Fruit fly (Drosophila melanogaster) whole organism, embryonic: ENCODE results near the gene CG14340.

ENCODE experiments used
- Asciz ChIP-seq: fragments of 200-800 bp; sonication (Bioruptor generic); optimal IDR thresholded peaks from 2 replicates; lab custom pipeline; 2017; ENCODE audit warnings: missing biosample characterization, mild to moderate bottlenecking, missing genetic modification characterization, missing genetic modification reagents
- CG10274 ChIP-seq: fragments of 200-800 bp; sonication (Bioruptor generic); optimal IDR thresholded peaks from 3 replicates; lab custom pipeline; 2017; ENCODE audit warnings: missing biosample characterization, mild to moderate bottlenecking, missing genetic modification characterization
- CG10321 ChIP-seq: fragments of 200-800 bp; sonication (Bioruptor generic); IDR thresholded peaks from 2 replicates; pipeline ENCODE4 v1.3.6; 2022; ENCODE audit warnings: missing biosample characterization, missing genetic modification characterization
- CG10654 ChIP-seq: fragments of 200-800 bp; sonication (Bioruptor generic); optimal IDR thresholded peaks from 2 replicates; lab custom pipeline; 2016; ENCODE audit warnings: missing biosample characterization, missing genetic modification characterization
- CG11560 ChIP-seq: fragments of 200-800 bp; sonication (Bioruptor generic); IDR thresholded peaks from 3 replicates; pipeline ENCODE4 v1.3.6; 2022; ENCODE audit warnings: missing biosample characterization, missing genetic modification characterization
- CG12071 ChIP-seq: fragments of 200-800 bp; sonication (Bioruptor generic); optimal IDR thresholded peaks from 3 replicates; lab custom pipeline; 2018; ENCODE audit warnings: missing biosample characterization, mild to moderate bottlenecking, missing genetic modification characterization
- CG12219 ChIP-seq: fragments of 200-800 bp; sonication (Bioruptor generic); optimal IDR thresholded peaks from 3 replicates; lab custom pipeline; 2018; ENCODE audit warnings: missing biosample characterization, mild to moderate bottlenecking, missing genetic modification characterization
- CG13775 ChIP-seq: fragments of 200-800 bp; sonication (Bioruptor generic); optimal IDR thresholded peaks from 3 replicates; lab custom pipeline; 2017; ENCODE audit warnings: missing biosample characterization, mild to moderate bottlenecking, missing genetic modification characterization
- CG14710 ChIP-seq: fragments of 200-800 bp; sonication (Bioruptor generic); optimal IDR thresholded peaks from 3 replicates; lab custom pipeline; 2019; ENCODE audit warnings: missing biosample characterization, mild to moderate bottlenecking, missing genetic modification characterization, moderate library complexity
- CG16815 ChIP-seq: fragments of 200-800 bp; sonication (Bioruptor generic); optimal IDR thresholded peaks from 3 replicates; lab custom pipeline; 2017; ENCODE audit warnings: missing biosample characterization, mild to moderate bottlenecking, missing genetic modification characterization
- CG17328 ChIP-seq: fragments of 200-800 bp; sonication (Bioruptor generic); IDR thresholded peaks from 2 replicates; pipeline ENCODE4 v1.3.6; 2022; ENCODE audit warnings: missing biosample characterization, missing genetic modification characterization
- CG17359 ChIP-seq: fragments of 200-800 bp; sonication (Bioruptor generic); optimal IDR thresholded peaks from 3 replicates; lab custom pipeline; 2018; ENCODE audit warnings: missing biosample characterization, mild to moderate bottlenecking, missing genetic modification characterization, moderate library complexity
- CG2202 ChIP-seq: fragments of 200-800 bp; sonication (Bioruptor generic); optimal IDR thresholded peaks from 2 replicates; lab custom pipeline; 2018; ENCODE audit warnings: missing biosample characterization, mild to moderate bottlenecking, missing genetic modification characterization
- CG31224 ChIP-seq: fragments of 200-800 bp; sonication (Bioruptor generic); IDR thresholded peaks from 2 replicates; pipeline ENCODE4 v1.3.6; 2022; ENCODE audit warnings: missing biosample characterization, missing genetic modification characterization
- CG31365 ChIP-seq: fragments of 200-800 bp; sonication (Bioruptor generic); optimal IDR thresholded peaks from 2 replicates; lab custom pipeline; 2018; ENCODE audit warnings: missing biosample characterization, mild to moderate bottlenecking, missing genetic modification characterization
- CG31441 ChIP-seq: fragments of 200-800 bp; sonication (Bioruptor generic); IDR thresholded peaks from 2 replicates; pipeline ENCODE4 v1.3.6; 2022; ENCODE audit warnings: missing biosample characterization, missing genetic modification characterization
- CG4282 ChIP-seq: fragments of 200-800 bp; sonication (Bioruptor generic); optimal IDR thresholded peaks from 2 replicates; lab custom pipeline; 2016; ENCODE audit warnings: missing biosample characterization, missing genetic modification characterization
- CG4328 ChIP-seq: fragments of 200-800 bp; sonication (Bioruptor generic); optimal IDR thresholded peaks from 3 replicates; lab custom pipeline; 2017; ENCODE audit warnings: missing biosample characterization, missing genetic modification reagents, missing genetic modification characterization
- CG6765 ChIP-seq: fragments of 200-800 bp; sonication (Bioruptor generic); optimal IDR thresholded peaks from 3 replicates; lab custom pipeline; 2017; ENCODE audit warnings: missing biosample characterization, mild to moderate bottlenecking, missing genetic modification characterization
- CG6813 ChIP-seq: fragments of 200-800 bp; sonication (Bioruptor generic); optimal IDR thresholded peaks from 2 replicates; lab custom pipeline; 2017; ENCODE audit warnings: missing biosample characterization, missing genetic modification characterization, mild to moderate bottlenecking, moderate library complexity, missing genetic modification reagents
- CG9876 ChIP-seq: fragments of 200-800 bp; sonication (Bioruptor generic); optimal IDR thresholded peaks from 2 replicates; lab custom pipeline; 2016; ENCODE audit warnings: missing biosample characterization, missing genetic modification characterization
- CoRest ChIP-seq: fragments of 200-800 bp; sonication (Bioruptor generic); optimal IDR thresholded peaks from 3 replicates; lab custom pipeline; 2018; ENCODE audit warnings: missing biosample characterization, mild to moderate bottlenecking, missing genetic modification characterization, moderate library complexity
- Deaf1 ChIP-seq: fragments of 200-800 bp; optimal IDR thresholded peaks from 3 replicates; lab custom pipeline; 2019; ENCODE audit warnings: missing biosample characterization, mild to moderate bottlenecking, missing genetic modification characterization, moderate library complexity
- E2f2 ChIP-seq: fragments of 200-800 bp; sonication (Bioruptor generic); IDR thresholded peaks from 2 replicates; pipeline ENCODE4 v1.3.6; 2022; ENCODE audit warnings: missing biosample characterization, missing genetic modification characterization
- Ets97D ChIP-seq: fragments of 200-800 bp; sonication (Bioruptor generic); optimal IDR thresholded peaks from 3 replicates; lab custom pipeline; 2016; ENCODE audit warnings: missing biosample characterization, missing genetic modification characterization
- GATAe ChIP-seq: fragments of 200-800 bp; sonication (Bioruptor generic); conservative IDR thresholded peaks from 2 replicates; pipeline ENCODE4 v1.3.6; 2022; ENCODE audit warnings: missing biosample characterization, missing genetic modification characterization
- H15 ChIP-seq: fragments of 200-800 bp; sonication (Bioruptor generic); IDR thresholded peaks from 3 replicates; pipeline ENCODE4 v1.3.6; 2022; ENCODE audit warnings: missing biosample characterization, missing genetic modification characterization
- Meics ChIP-seq: fragments of 200-800 bp; sonication (Bioruptor generic); optimal IDR thresholded peaks from 2 replicates; lab custom pipeline; 2017; ENCODE audit warnings: missing biosample characterization, mild to moderate bottlenecking, missing genetic modification characterization
- Sox100B ChIP-seq: fragments of 200-800 bp; sonication (Bioruptor generic); optimal IDR thresholded peaks from 3 replicates; lab custom pipeline; 2018; ENCODE audit warnings: missing biosample characterization, mild to moderate bottlenecking, missing genetic modification characterization
- Sry-β ChIP-seq: fragments of 200-800 bp; sonication (Bioruptor generic); optimal IDR thresholded peaks from 2 replicates; lab custom pipeline; 2018; ENCODE audit warnings: missing biosample characterization, mild to moderate bottlenecking, missing genetic modification characterization, moderate library complexity
- Sry-δ ChIP-seq: fragments of 200-800 bp; sonication (Bioruptor generic); optimal IDR thresholded peaks from 2 replicates; lab custom pipeline; 2016; ENCODE audit warnings: missing biosample characterization, missing genetic modification characterization
- ab ChIP-seq: fragments of 200-800 bp; sonication (Bioruptor generic); optimal IDR thresholded peaks from 2 replicates; lab custom pipeline; 2016; ENCODE audit warnings: missing biosample characterization, missing genetic modification characterization
- abd-A ChIP-seq: fragments of 200-800 bp; sonication (Bioruptor generic); optimal IDR thresholded peaks from 3 replicates; lab custom pipeline; 2019; ENCODE audit warnings: missing biosample characterization, mild to moderate bottlenecking, missing genetic modification characterization, moderate library complexity
- az2 ChIP-seq: fragments of 200-800 bp; sonication (Bioruptor generic); optimal IDR thresholded peaks from 3 replicates; lab custom pipeline; 2016; ENCODE audit warnings: missing biosample characterization, missing genetic modification characterization
- cg ChIP-seq: fragments of 200-800 bp; sonication (Bioruptor generic); optimal IDR thresholded peaks from 3 replicates; lab custom pipeline; 2019; ENCODE audit warnings: missing biosample characterization, mild to moderate bottlenecking, missing genetic modification characterization, moderate library complexity
- chif ChIP-seq, 2 experiments: fragments of 200-800 bp; sonication (Bioruptor generic); optimal IDR thresholded peaks; 3 replicates each; lab custom pipeline; 2016; ENCODE audit warnings: missing biosample characterization in 2 of 2, missing genetic modification characterization in 2 of 2
- chn ChIP-seq: fragments of 200-800 bp; sonication (Bioruptor generic); optimal IDR thresholded peaks from 2 replicates; lab custom pipeline; 2016; ENCODE audit warnings: missing biosample characterization, missing genetic modification characterization
- disco-r ChIP-seq: fragments of 200-800 bp; sonication (Bioruptor generic); optimal IDR thresholded peaks from 2 replicates; lab custom pipeline; 2016; ENCODE audit warnings: missing biosample characterization, missing genetic modification characterization
- dpn ChIP-seq, 2 experiments: fragments of 200-800 bp; sonication (Bioruptor generic); optimal IDR thresholded peaks; 3 replicates each; lab custom pipeline; 2016; ENCODE audit warnings: missing biosample characterization in 2 of 2, missing genetic modification characterization in 2 of 2
- ewg ChIP-seq: fragments of 200-800 bp; sonication (Bioruptor generic); optimal IDR thresholded peaks from 3 replicates; lab custom pipeline; 2017; ENCODE audit warnings: mild to moderate bottlenecking, missing biosample characterization, missing genetic modification reagents, missing genetic modification characterization
- fd64A ChIP-seq: fragments of 200-800 bp; sonication (Bioruptor generic); optimal IDR thresholded peaks from 3 replicates; lab custom pipeline; 2018; ENCODE audit warnings: missing biosample characterization, mild to moderate bottlenecking, missing genetic modification characterization
- gcm2 ChIP-seq: fragments of 200-800 bp; sonication (Bioruptor generic); optimal IDR thresholded peaks from 2 replicates; lab custom pipeline; 2016; ENCODE audit warnings: missing biosample characterization, missing genetic modification characterization
- ken ChIP-seq: fragments of 200-800 bp; sonication (Bioruptor generic); IDR thresholded peaks from 3 replicates; pipeline ENCODE4 v1.3.6; 2022; ENCODE audit warnings: missing biosample characterization, missing genetic modification characterization
- lola ChIP-seq, 3 experiments: fragments of >200 bp in 2 of 3; fragments of 200-800 bp in 1 of 3; sonication (Bioruptor generic) in 1 of 3; optimal IDR thresholded peaks; 2 replicates each; lab custom pipeline; 2017 to 2019; ENCODE audit warnings: missing biosample characterization in 3 of 3, missing genetic modification characterization in 3 of 3, mild to moderate bottlenecking in 1 of 3, moderate library complexity in 1 of 3
- pfk ChIP-seq: fragments of 200-800 bp; sonication (Bioruptor generic); optimal IDR thresholded peaks from 2 replicates; lab custom pipeline; 2018; ENCODE audit warnings: missing biosample characterization, mild to moderate bottlenecking, missing genetic modification characterization, moderate library complexity
- ranshi ChIP-seq: fragments of 200-800 bp; sonication (Bioruptor generic); IDR thresholded peaks from 2 replicates; pipeline ENCODE4 v1.3.6; 2022; ENCODE audit warnings: missing biosample characterization, missing genetic modification characterization
- slbo ChIP-seq: fragments of 200-800 bp; sonication (Bioruptor generic); IDR thresholded peaks from 2 replicates; pipeline ENCODE4 v1.3.6; 2022; ENCODE audit warnings: missing biosample characterization, missing genetic modification characterization
- sqz ChIP-seq: fragments of 200-800 bp; sonication (Bioruptor generic); optimal IDR thresholded peaks from 3 replicates; lab custom pipeline; 2018; ENCODE audit warnings: missing biosample characterization, mild to moderate bottlenecking, missing genetic modification characterization
- ssp ChIP-seq: fragments of 200-800 bp; sonication (Bioruptor generic); IDR thresholded peaks from 2 replicates; pipeline ENCODE4 v1.3.6; 2022; ENCODE audit warnings: missing biosample characterization, missing genetic modification characterization
- z ChIP-seq: fragments of 200-800 bp; sonication (Bioruptor generic); IDR thresholded peaks from 3 replicates; pipeline ENCODE4 v1.3.6; 2022; ENCODE audit warnings: missing biosample characterization, missing genetic modification characterization
- zfh1 ChIP-seq: fragments of 200-800 bp; sonication (Bioruptor generic); IDR thresholded peaks from 3 replicates; pipeline ENCODE4 v1.3.6; 2022; ENCODE audit warnings: missing biosample characterization, missing genetic modification characterization

CG14340 gene

dm6 chr2L:1070332-1070731 is 42.4 kb upstream of the CG14340 start (continued):
- TF ChIP-seq z (GFP tag; lab: Robert Waterston, UW) (no peak), sqz (GFP tag; lab: Kevin White, UChicago) (no peak), CG2202 (tag; lab: Kevin White, UChicago) (peak; percentile 30), CoRest (no peak), CG31365 (tag; lab: Kevin White, UChicago) (no peak), CG17328 (GFP tag; lab: Robert Waterston, UW) (peak; percentile 51), E2f2 (no peak), CG9876 (GFP tag; lab: Kevin White, UChicago) (no peak), fd64A (GFP tag; lab: Kevin White, UChicago) (no peak), CG6813 (GFP tag; lab: Kevin White, UChicago) (peak; percentile 4), CG10274 (GFP tag; lab: Kevin White, UChicago) (no peak), CG16815 (GFP tag; lab: Kevin White, UChicago) (peak; percentile 18), CG31224 (GFP tag; lab: Robert Waterston, UW) (no peak), chn (GFP tag; lab: Kevin White, UChicago) (peak; percentile 12), CG31441 (peak; percentile 39; the same call in 1 of the 2 replicates), CG10654 (GFP tag; lab: Kevin White, UChicago) (no peak), pfk (GFP tag; lab: Kevin White, UChicago) (no peak), CG13775 (peak; percentile 43), Meics (GFP tag; lab: Kevin White, UChicago) (no peak), CG4328 (no peak), slbo (no peak), dpn (GFP tag; optimal IDR thresholded peaks at IDR 0.05; lab: Kevin White, UChicago) (no peak), Deaf1 (no peak), CG6765 (no peak), cg (GFP tag; lab: Kevin White, UChicago) (no peak), CG12219 (GFP tag; lab: Kevin White, UChicago) (no peak), lola (GFP tag; optimal IDR thresholded peaks at IDR 0.05; lab: Kevin White, UChicago) (peak in 1 of 3 experiments; percentile 42), CG11560 (tag; lab: Robert Waterston, UW) (no peak), az2 (no peak), H15 (0 out of 3 replicates have a peak, but pooled peaks have one; percentile 31), CG14710 (peak; percentile 56), abd-A (tag; lab: Kevin White, UChicago) (no peak), Sry-β (no peak), chif (GFP tag; optimal IDR thresholded peaks at IDR 0.05; lab: Kevin White, UChicago) (peak; percentile 20 to 31), CG4282 (GFP tag; lab: Kevin White, UChicago) (no peak), CG10321 (no peak), disco-r (GFP tag; lab: Kevin White, UChicago) (no peak), ab (GFP tag; lab: Kevin White, UChicago) (no peak), Ets97D (no peak), ssp (GFP tag; lab: Robert Waterston, UW) (0 out of 2 replicates have a peak, but pooled peaks have one; percentile 18), ken (no peak), Asciz (GFP tag; lab: Kevin White, UChicago) (peak; percentile 6), GATAe (GFP tag; lab: Robert Waterston, UW) (no peak), ranshi (GFP tag; lab: Robert Waterston, UW) (no peak), CG17359 (tag; lab: Kevin White, UChicago) (peak; percentile 29), Sox100B (GFP tag; lab: Kevin White, UChicago) (no peak), CG12071 (GFP tag; lab: Kevin White, UChicago) (no peak), gcm2 (GFP tag; lab: Kevin White, UChicago) (no peak), Sry-δ (GFP tag; lab: Kevin White, UChicago) (no peak), ewg (no peak), zfh1 (GFP tag; lab: Robert Waterston, UW) (peak; percentile 61; the same call in 1 of the 3 replicates)
